Worm (Caenorhabditis elegans) whole organism, L2 larva: ENCODE results near the gene R08E3.1.

Experiments used
- C34F6.9 ChIP-seq: fragments of 150-350 bp; optimal IDR thresholded peaks from 2 replicates; lab custom pipeline; 2014; ENCODE audit warnings: missing biosample characterization, missing genetic modification characterization
- F13H6.1 ChIP-seq: sonication (generic microtip); optimal IDR thresholded peaks from 2 replicates; lab custom pipeline; 2016; ENCODE audit warnings: missing genetic modification characterization, missing compliant biosample characterization
- R02D3.7 ChIP-seq: fragments of 150-350 bp; optimal IDR thresholded peaks from 2 replicates; lab custom pipeline; 2014; ENCODE audit warnings: missing biosample characterization, missing genetic modification characterization
- ZK546.5 ChIP-seq: sonication (generic microtip); optimal IDR thresholded peaks from 2 replicates; lab custom pipeline; 2017; ENCODE audit warnings: missing biosample characterization, missing genetic modification characterization
- aly-2 ChIP-seq: fragments of 150-350 bp; optimal IDR thresholded peaks from 2 replicates; lab custom pipeline; 2014; ENCODE audit warnings: missing biosample characterization, missing genetic modification characterization
- ama-1 ChIP-seq: fragments of 150-350 bp; optimal IDR thresholded peaks from 2 replicates; lab custom pipeline; 2018; ENCODE audit warnings: inconsistent platforms
- blmp-1 ChIP-seq: sonication (generic microtip); optimal IDR thresholded peaks from 2 replicates; lab custom pipeline; 2017; ENCODE audit warnings: missing genetic modification characterization, mild to moderate bottlenecking, missing compliant biosample characterization, antibody characterized with exemption, moderate library complexity; ENCODE audit not compliant: insufficient read depth
- crh-2 ChIP-seq: sonication (generic microtip); optimal IDR thresholded peaks from 2 replicates; lab custom pipeline; 2017; ENCODE audit warnings: missing biosample characterization, missing genetic modification characterization
- dmd-4 ChIP-seq: sonication (generic microtip); optimal IDR thresholded peaks from 2 replicates; lab custom pipeline; 2017; ENCODE audit warnings: missing biosample characterization, missing genetic modification characterization
- egl-27 ChIP-seq: sonication (generic microtip); optimal IDR thresholded peaks from 3 replicates; lab custom pipeline; 2017; ENCODE audit warnings: missing biosample characterization, missing genetic modification reagents, missing genetic modification characterization
- elt-3 ChIP-seq: sonication (generic microtip); optimal IDR thresholded peaks from 2 replicates; lab custom pipeline; 2017; ENCODE audit warnings: missing biosample characterization, missing genetic modification characterization
- fos-1 ChIP-seq: fragments of 150-350 bp; optimal IDR thresholded peaks from 2 replicates; lab custom pipeline; 2014; ENCODE audit warnings: missing biosample characterization, missing genetic modification characterization
- gmeb-1 ChIP-seq: fragments of 150-350 bp; optimal IDR thresholded peaks from 2 replicates; lab custom pipeline; 2014; ENCODE audit warnings: missing biosample characterization, missing genetic modification characterization
- lin-11 ChIP-seq: fragments of 150-350 bp; sonication (generic microtip); optimal IDR thresholded peaks from 2 replicates; lab custom pipeline; 2014; ENCODE audit warnings: missing biosample characterization, missing genetic modification characterization, inconsistent platforms, mixed read lengths
- lin-13 ChIP-seq: fragments of 150-350 bp; optimal IDR thresholded peaks from 2 replicates; lab custom pipeline; 2014; ENCODE audit warnings: missing biosample characterization, missing genetic modification reagents, missing genetic modification characterization
- lin-39 ChIP-seq: fragments of 150-350 bp; optimal IDR thresholded peaks from 2 replicates; lab custom pipeline; 2014; ENCODE audit warnings: missing biosample characterization, missing genetic modification reagents, missing genetic modification characterization
- lsy-2 ChIP-seq, 2 experiments: fragments of 150-350 bp in 1 of 2; sonication (generic microtip) in 1 of 2; optimal IDR thresholded peaks; 2 replicates each; lab custom pipeline; 2014 to 2017; ENCODE audit warnings: missing biosample characterization in 2 of 2, missing genetic modification characterization in 2 of 2
- mab-5 ChIP-seq: fragments of 150-350 bp; optimal IDR thresholded peaks from 2 replicates; lab custom pipeline; 2014; ENCODE audit warnings: missing biosample characterization, missing genetic modification characterization
- mbf-1 ChIP-seq: sonication (generic microtip); optimal IDR thresholded peaks from 2 replicates; lab custom pipeline; 2017; ENCODE audit warnings: missing biosample characterization, missing genetic modification characterization
- mdl-1 ChIP-seq, 2 experiments: fragments of 150-350 bp in 1 of 2; sonication (generic microtip) in 1 of 2; optimal IDR thresholded peaks; 2 replicates each; lab custom pipeline; 2017; ENCODE audit warnings: missing biosample characterization in 2 of 2, missing genetic modification characterization in 2 of 2
- nhr-10 ChIP-seq: sonication (generic microtip); optimal IDR thresholded peaks from 2 replicates; lab custom pipeline; 2017; ENCODE audit warnings: missing biosample characterization, missing genetic modification characterization
- nhr-12 ChIP-seq: fragments of 150-350 bp; optimal IDR thresholded peaks from 2 replicates; lab custom pipeline; 2014; ENCODE audit warnings: missing biosample characterization, missing genetic modification characterization
- nhr-129 ChIP-seq: fragments of 150-350 bp; optimal IDR thresholded peaks from 2 replicates; lab custom pipeline; 2014; ENCODE audit warnings: missing biosample characterization, missing genetic modification characterization
- nhr-21 ChIP-seq: fragments of 150-350 bp; optimal IDR thresholded peaks from 2 replicates; lab custom pipeline; 2014; ENCODE audit warnings: missing biosample characterization, missing genetic modification characterization
- nhr-237 ChIP-seq: fragments of 150-350 bp; optimal IDR thresholded peaks from 2 replicates; lab custom pipeline; 2014; ENCODE audit warnings: missing biosample characterization, missing genetic modification characterization
- nhr-77 ChIP-seq: fragments of 150-350 bp; optimal IDR thresholded peaks from 2 replicates; lab custom pipeline; 2014; ENCODE audit warnings: missing biosample characterization, missing genetic modification characterization
- peb-1 ChIP-seq: fragments of 150-350 bp; optimal IDR thresholded peaks from 2 replicates; lab custom pipeline; 2014; ENCODE audit warnings: missing biosample characterization, missing genetic modification characterization
- sem-4 ChIP-seq: fragments of 150-350 bp; optimal IDR thresholded peaks from 2 replicates; lab custom pipeline; 2014; ENCODE audit warnings: missing biosample characterization, missing genetic modification reagents, missing genetic modification characterization
- skn-1 ChIP-seq: sonication (generic microtip); optimal IDR thresholded peaks from 2 replicates; lab custom pipeline; 2017; ENCODE audit warnings: missing biosample characterization, missing genetic modification characterization
- sma-3 ChIP-seq: sonication (generic microtip); optimal IDR thresholded peaks from 2 replicates; lab custom pipeline; 2016; ENCODE audit warnings: missing genetic modification reagents, missing genetic modification characterization, missing compliant biosample characterization
- sma-9 ChIP-seq, 2 experiments: fragments of 150-350 bp in 1 of 2; sonication (generic microtip) in 1 of 2; optimal IDR thresholded peaks; 2 replicates each; lab custom pipeline; 2014 to 2016; ENCODE audit warnings: missing genetic modification characterization in 2 of 2, mild to moderate bottlenecking in 1 of 2, missing biosample characterization in 1 of 2, missing compliant biosample characterization in 1 of 2, missing genetic modification reagents in 1 of 2, moderate library complexity in 1 of 2
- snpc-4 ChIP-seq: fragments of 150-350 bp; optimal IDR thresholded peaks from 2 replicates; lab custom pipeline; 2014; ENCODE audit warnings: missing biosample characterization, missing genetic modification characterization
- unc-39 ChIP-seq: fragments of 150-350 bp; optimal IDR thresholded peaks from 2 replicates; lab custom pipeline; 2014; ENCODE audit warnings: missing biosample characterization, missing genetic modification characterization
- unc-55 ChIP-seq: fragments of 150-350 bp; sonication (generic microtip); optimal IDR thresholded peaks from 3 replicates; lab custom pipeline; 2014; ENCODE audit warnings: missing biosample characterization, missing genetic modification reagents, missing genetic modification characterization
- unc-62 ChIP-seq: fragments of 150-350 bp; optimal IDR thresholded peaks from 2 replicates; lab custom pipeline; 2014; ENCODE audit warnings: missing biosample characterization, missing genetic modification reagents, missing genetic modification characterization
- zag-1 ChIP-seq: fragments of 150-350 bp; optimal IDR thresholded peaks from 2 replicates; lab custom pipeline; 2014; ENCODE audit warnings: missing biosample characterization, missing genetic modification characterization
- ztf-1 ChIP-seq: fragments of 200-800 bp; sonication (Bioruptor generic); conservative IDR thresholded peaks from 2 replicates; pipeline ENCODE4 v1.3.6; 2022; ENCODE audit warnings: missing genetic modification characterization, missing compliant biosample characterization
- ztf-11 ChIP-seq: sonication (generic microtip); optimal IDR thresholded peaks from 2 replicates; lab custom pipeline; 2017; ENCODE audit warnings: missing biosample characterization, missing genetic modification characterization

R08E3.1 gene

ce11 chrX:4822262-4822661 is at the start of gene R08E3.1:
Gene R08E3.1, plus strand, starts transcription at chrX:4822647.
- TF ChIP-seq fos-1 (peak; percentile 92), crh-2 (tag; lab: Kevin White, UChicago) (peak; percentile 9), unc-62 (GFP tag; lab: Kevin White, UChicago) (no peak)

DNA sequence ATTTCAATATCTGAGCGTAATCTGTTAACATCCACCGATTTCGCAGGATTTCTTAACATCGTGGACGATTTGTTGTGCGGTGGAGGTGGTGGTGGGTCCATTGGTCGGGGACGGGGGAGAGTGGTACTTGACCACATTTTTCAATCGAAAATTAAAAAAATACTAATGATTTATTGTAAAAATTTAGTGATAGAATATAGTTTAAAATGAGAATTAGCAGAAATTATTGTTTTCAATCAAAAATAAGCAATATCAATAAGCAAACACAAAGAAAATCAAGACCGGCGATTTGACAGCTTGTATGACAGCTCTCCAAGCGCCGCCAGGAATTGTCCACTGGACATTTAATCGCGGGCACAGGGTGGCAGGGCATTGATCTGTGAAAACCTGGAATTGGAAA is 40.2 kb upstream of the R08E3.1 start, which contains the start of gene hum-10:
Gene hum-10, minus strand, starts transcription at position 101 of the 400 bp plus-strand sequence.
- TF ChIP-seq egl-27 (tag; lab: Kevin White, UChicago) (no peak), R02D3.7 (tag; lab: Kevin White, UChicago) (no peak), lin-11 (tag; lab: Kevin White, UChicago) (no peak), nhr-12 (tag; lab: Kevin White, UChicago) (no peak), unc-62 (GFP tag; lab: Kevin White, UChicago) (no peak), zag-1 (tag; lab: Kevin White, UChicago) (no peak), mab-5 (tag; lab: Kevin White, UChicago) (no peak), C34F6.9 (no peak), snpc-4 (no peak), F13H6.1 (tag; lab: Kevin White, UChicago) (no peak), nhr-21 (tag; lab: Kevin White, UChicago) (no peak), lsy-2 (tag; optimal IDR thresholded peaks at IDR 0.05; lab: Kevin White, UChicago) (no peak)

DNA sequence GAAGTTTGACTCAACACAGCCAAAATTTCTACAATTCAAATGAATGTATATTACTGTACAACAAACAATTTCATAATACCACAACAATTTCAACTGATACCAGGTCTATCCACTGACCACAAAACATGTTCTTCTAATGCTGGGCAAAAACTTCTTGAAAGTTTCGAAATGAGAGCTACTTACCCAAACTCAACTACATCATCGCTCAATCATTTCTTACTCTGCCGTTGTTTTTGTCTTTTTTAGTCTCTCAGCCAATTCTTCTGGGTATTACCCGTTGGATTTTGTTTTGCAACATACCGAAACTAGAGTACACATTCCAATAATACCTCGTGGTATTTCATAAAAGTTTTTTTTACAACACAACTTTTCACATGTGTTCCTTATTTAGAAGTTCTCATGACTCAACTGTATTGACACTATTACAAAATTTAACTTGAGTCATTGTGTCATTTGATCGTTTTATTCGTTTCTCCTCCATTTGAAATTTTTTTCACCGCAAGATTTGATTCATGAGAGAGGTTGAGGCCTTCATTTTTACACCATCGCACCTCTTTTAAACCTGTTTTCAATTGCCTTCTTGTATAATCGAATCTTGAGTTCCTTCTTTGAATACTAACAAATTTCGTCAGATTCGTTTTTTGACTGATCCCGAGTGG is 39.2 kb upstream of the R08E3.1 start, which contains the start of gene F43C9.2:
Gene F43C9.2, plus strand, starts transcription at position 497 of the 659 bp plus-strand sequence.
- TF ChIP-seq unc-55 (GFP tag; lab: Kevin White, UChicago) (peak; percentile 52), nhr-129 (tag; lab: Kevin White, UChicago) (peak; percentile 53), C34F6.9 (peak; percentile 26), aly-2 (tag; lab: Kevin White, UChicago) (no peak)

- TF ChIP-seq sem-4 (tag; lab: Kevin White, UChicago) (no peak), egl-27 (tag; lab: Kevin White, UChicago) (no peak), blmp-1 (tag; lab: Kevin White, UChicago) (no peak), peb-1 (tag; lab: Kevin White, UChicago) (no peak), nhr-77 (tag; lab: Kevin White, UChicago) (no peak), unc-55 (GFP tag; lab: Kevin White, UChicago) (peak; percentile 23)
- TF ChIP-seq, all 48 proteins: peak for 1
Observed at ce11 chrX:4784776-4785175, 37.7 kb upstream of the R08E3.1 start.

ce11 chrX:4787525-4787924 is 34.9 kb upstream of the R08E3.1 start:
- TF ChIP-seq sem-4 (tag; lab: Kevin White, UChicago) (no peak), C34F6.9 (peak; percentile 9)
- TF ChIP-seq, all 48 proteins: peak for 1

DNA sequence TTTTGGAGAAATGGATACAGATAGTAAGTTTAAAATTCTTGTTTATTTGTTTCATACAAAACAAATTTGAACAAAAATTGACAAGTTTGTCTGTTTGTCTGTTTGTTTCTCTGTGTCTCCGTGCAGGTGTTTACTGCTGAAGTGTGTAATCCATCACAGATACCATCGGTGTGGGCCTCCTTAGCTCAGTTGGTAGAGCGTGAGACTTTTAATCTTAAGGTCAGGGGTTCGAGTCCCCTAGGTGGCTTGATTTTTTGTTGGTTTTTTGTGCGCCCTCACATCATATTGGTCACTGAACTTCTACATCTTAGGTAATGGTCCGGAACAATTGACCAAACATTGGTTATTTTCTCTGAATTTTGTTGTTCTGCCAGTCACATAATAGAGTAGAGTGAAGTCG is 33.5 kb upstream of the R08E3.1 start:
- TF ChIP-seq skn-1 (no peak), C34F6.9 (peak; percentile 41), nhr-10 (tag; lab: Kevin White, UChicago) (no peak), ZK546.5 (tag; lab: Kevin White, UChicago) (no peak), F13H6.1 (tag; lab: Kevin White, UChicago) (peak; percentile 32), lin-13 (GFP tag; lab: Kevin White, UChicago) (peak; percentile 29), unc-55 (GFP tag; lab: Kevin White, UChicago) (peak; percentile 17), sma-3 (GFP tag; lab: Kevin White, UChicago) (peak; percentile 12), aly-2 (tag; lab: Kevin White, UChicago) (no peak), dmd-4 (tag; lab: Kevin White, UChicago) (no peak), elt-3 (tag; lab: Kevin White, UChicago) (no peak), nhr-129 (tag; lab: Kevin White, UChicago) (peak; percentile 80), lin-39 (tag; lab: Kevin White, UChicago) (no peak), ama-1 (no peak), unc-39 (tag; lab: Kevin White, UChicago) (no peak), mdl-1 (tag; optimal IDR thresholded peaks at IDR 0.05; lab: Kevin White, UChicago) (no peak), unc-62 (GFP tag; lab: Kevin White, UChicago) (no peak), gmeb-1 (tag; lab: Kevin White, UChicago) (peak; percentile 11), lsy-2 (tag; optimal IDR thresholded peaks at IDR 0.05; lab: Kevin White, UChicago) (peak in 1 of 2 experiments; percentile 17), lin-11 (tag; lab: Kevin White, UChicago) (no peak), ztf-11 (no peak), blmp-1 (tag; lab: Kevin White, UChicago) (no peak), R02D3.7 (tag; lab: Kevin White, UChicago) (no peak), nhr-77 (tag; lab: Kevin White, UChicago) (no peak), nhr-237 (tag; lab: Kevin White, UChicago) (no peak), ztf-1 (no peak), fos-1 (peak; percentile 50), mab-5 (tag; lab: Kevin White, UChicago) (no peak), mbf-1 (tag; lab: Kevin White, UChicago) (no peak), sma-9 (GFP tag; optimal IDR thresholded peaks at IDR 0.05; lab: Kevin White, UChicago) (peak; percentile 61), sma-9 (tag; optimal IDR thresholded peaks at IDR 0.05; lab: Kevin White, UChicago) (no peak), nhr-21 (tag; lab: Kevin White, UChicago) (no peak)
